Fruit fly (Drosophila melanogaster): ENCODE measurements around the gene ttk.
A peak's percentile ranks its signal among the peaks of the same experiment; 100 is the strongest.

ttk gene

DNA sequence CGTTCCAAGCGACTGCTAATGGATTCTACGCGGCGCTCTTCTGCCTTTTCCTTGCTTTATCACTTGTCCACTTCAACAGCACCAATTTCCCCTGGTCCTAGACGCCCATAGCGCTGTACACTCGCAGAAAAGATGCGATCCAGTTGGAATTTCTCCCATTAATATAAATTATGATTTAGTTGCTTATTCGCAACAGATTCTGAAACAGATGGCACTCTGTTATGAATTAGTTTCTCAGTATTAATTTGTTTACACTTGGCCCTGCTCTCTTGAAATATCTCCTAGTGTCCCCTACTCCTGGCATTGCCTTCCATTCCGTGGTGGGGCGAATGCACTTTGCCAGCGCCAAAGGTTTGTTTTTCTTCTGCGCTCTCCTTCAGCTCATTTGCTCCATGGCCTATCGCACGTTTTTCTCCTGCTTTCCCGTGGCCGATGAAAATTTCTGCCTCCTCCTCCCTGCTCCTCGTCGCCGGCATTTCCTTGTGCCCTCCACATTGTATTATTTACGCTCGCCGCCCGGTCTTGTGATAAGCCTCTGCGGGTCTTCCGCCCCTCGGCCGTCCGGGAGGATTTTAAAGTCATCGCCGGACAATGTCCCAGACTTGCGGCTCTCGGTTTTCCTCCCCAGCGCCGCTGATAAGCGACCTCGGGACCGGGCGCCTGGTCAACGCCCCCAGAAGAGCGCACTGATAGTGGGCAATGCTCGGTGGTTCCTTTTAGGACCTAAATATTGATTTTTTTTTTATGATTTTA is 7.3 kb upstream of the ttk start:
- TF ChIP-seq Snoo (tag; optimal IDR thresholded peaks at IDR 0.05), result no peak
- peak; percentile 85 for TF ChIP-seq fd96Ca (GFP tag; IDR thresholded peaks at IDR 0.05)
- peak; percentile 82 for TF ChIP-seq CG12605 (GFP tag; IDR thresholded peaks at IDR 0.05)
- TF ChIP-seq CG13204 (GFP tag; optimal IDR thresholded peaks at IDR 0.05), result no peak
- TF ChIP-seq Pif1A (GFP tag; optimal IDR thresholded peaks at IDR 0.05), result peak; percentile 67
- peak; percentile 33 for TF ChIP-seq CG15710 (tag; optimal IDR thresholded peaks at IDR 0.05)
- peak; percentile 51 for TF ChIP-seq CG8159 (tag; optimal IDR thresholded peaks at IDR 0.05)
- peak; percentile 42; the same call in 1 of the 2 replicates for TF ChIP-seq CG32121 (GFP tag; IDR thresholded peaks at IDR 0.05)
- TF ChIP-seq gl (tag; optimal IDR thresholded peaks at IDR 0.05), result peak; percentile 15
- no peak for TF ChIP-seq CG10348 (GFP tag; IDR thresholded peaks at IDR 0.05)
- peak; percentile 77 for TF ChIP-seq CG9948 (tag; optimal IDR thresholded peaks at IDR 0.05)
- TF ChIP-seq CG8301 (tag; optimal IDR thresholded peaks at IDR 0.05), result peak; percentile 86
- TF ChIP-seq Ets98B (GFP tag; IDR thresholded peaks at IDR 0.05), result peak; percentile 73
- peak; percentile 40; the same call in 1 of the 2 replicates for TF ChIP-seq rn (GFP tag; IDR thresholded peaks at IDR 0.05)
- TF ChIP-seq D1 (tag; optimal IDR thresholded peaks at IDR 0.05), result no peak
- peak; percentile 85 for TF ChIP-seq EcR (GFP tag; optimal IDR thresholded peaks at IDR 0.05)
- TF ChIP-seq CG14655 (GFP tag; optimal IDR thresholded peaks at IDR 0.05), result peak; percentile 93
- TF ChIP-seq CG34367 (tag; optimal IDR thresholded peaks at IDR 0.05), result peak; percentile 48
- peak; percentile 62 for TF ChIP-seq CG17806 (tag; optimal IDR thresholded peaks at IDR 0.05)
- TF ChIP-seq Pif1B (GFP tag; optimal IDR thresholded peaks at IDR 0.05), result peak; percentile 58
- peak; percentile 87 for TF ChIP-seq CG4496 (GFP tag; IDR thresholded peaks at IDR 0.05)

DNA sequence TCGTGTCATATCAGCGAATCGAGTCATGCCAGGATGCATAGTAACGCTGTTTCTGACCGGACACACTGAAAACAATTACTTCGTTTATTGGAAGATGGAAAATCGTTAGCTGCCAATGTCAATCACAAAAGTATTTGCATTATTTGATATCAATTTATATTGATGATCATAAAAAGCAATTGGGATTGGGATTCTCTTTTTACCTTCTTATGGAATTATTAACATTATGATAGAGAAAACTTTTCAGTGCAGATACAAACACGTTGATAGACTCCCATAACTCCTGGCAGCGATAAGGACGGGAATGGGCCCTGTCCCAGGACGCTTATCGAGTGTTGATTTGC is 6.8 kb upstream of the ttk start:
- TF ChIP-seq gl (tag; optimal IDR thresholded peaks at IDR 0.05) (no peak), Snoo (tag; optimal IDR thresholded peaks at IDR 0.05) (no peak), CG8301 (tag; optimal IDR thresholded peaks at IDR 0.05) (peak; percentile 32), CG4496 (GFP tag; IDR thresholded peaks at IDR 0.05) (no peak), CG13204 (GFP tag; optimal IDR thresholded peaks at IDR 0.05) (no peak), Pif1B (GFP tag; optimal IDR thresholded peaks at IDR 0.05) (no peak), CG8159 (tag; optimal IDR thresholded peaks at IDR 0.05) (peak; percentile 52), CG15710 (tag; optimal IDR thresholded peaks at IDR 0.05) (no peak), rn (GFP tag; IDR thresholded peaks at IDR 0.05) (no peak), Ets98B (GFP tag; IDR thresholded peaks at IDR 0.05) (no peak), CG12605 (GFP tag; IDR thresholded peaks at IDR 0.05) (no peak), CG14655 (GFP tag; optimal IDR thresholded peaks at IDR 0.05) (peak; percentile 27), CG17806 (tag; optimal IDR thresholded peaks at IDR 0.05) (peak; percentile 35), EcR (GFP tag; optimal IDR thresholded peaks at IDR 0.05) (no peak), Pif1A (GFP tag; optimal IDR thresholded peaks at IDR 0.05) (no peak), CG9948 (tag; optimal IDR thresholded peaks at IDR 0.05) (peak; percentile 24), CG32121 (GFP tag; IDR thresholded peaks at IDR 0.05) (no peak), D1 (tag; optimal IDR thresholded peaks at IDR 0.05) (no peak), CG34367 (tag; optimal IDR thresholded peaks at IDR 0.05) (no peak), fd96Ca (GFP tag; IDR thresholded peaks at IDR 0.05) (no peak), CG10348 (GFP tag; IDR thresholded peaks at IDR 0.05) (no peak)

DNA sequence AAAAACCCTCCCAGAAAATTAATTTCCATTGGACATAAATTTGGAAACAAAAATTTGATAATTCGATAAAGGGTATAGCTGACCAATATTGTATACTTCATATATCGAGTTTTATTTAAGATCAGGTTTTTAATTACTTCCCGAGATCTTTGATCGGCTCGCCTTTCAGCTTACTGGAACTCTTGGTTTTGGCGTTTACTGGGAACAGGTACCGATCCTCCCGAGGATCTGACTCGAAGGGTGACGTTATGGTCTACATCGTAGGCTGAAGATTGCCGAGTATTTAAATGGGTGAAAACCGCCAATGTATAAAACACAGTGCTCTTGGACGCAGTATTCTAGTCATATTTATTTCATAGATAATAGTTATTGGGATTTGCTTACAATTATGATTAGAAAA is 5.4 kb upstream of the ttk start, which contains the start of gene CG42693:
TSS of gene CG42693 (minus strand) at position 101 of the 400 bp plus-strand sequence.
- TF ChIP-seq CG32121 (GFP tag; IDR thresholded peaks at IDR 0.05), result no peak
- TF ChIP-seq EcR (GFP tag; optimal IDR thresholded peaks at IDR 0.05), result no peak
- TF ChIP-seq CG34367 (tag; optimal IDR thresholded peaks at IDR 0.05), result no peak
- TF ChIP-seq Ets98B (GFP tag; IDR thresholded peaks at IDR 0.05), result no peak
- no peak for TF ChIP-seq gl (tag; optimal IDR thresholded peaks at IDR 0.05)
- TF ChIP-seq CG9948 (tag; optimal IDR thresholded peaks at IDR 0.05), result no peak
- TF ChIP-seq CG4496 (GFP tag; IDR thresholded peaks at IDR 0.05), result no peak
- TF ChIP-seq rn (GFP tag; IDR thresholded peaks at IDR 0.05), result no peak
- no peak for TF ChIP-seq fd96Ca (GFP tag; IDR thresholded peaks at IDR 0.05)
- no peak for TF ChIP-seq CG17806 (tag; optimal IDR thresholded peaks at IDR 0.05)
- no peak for TF ChIP-seq CG8159 (tag; optimal IDR thresholded peaks at IDR 0.05)
- TF ChIP-seq CG15710 (tag; optimal IDR thresholded peaks at IDR 0.05), result no peak
- no peak for TF ChIP-seq CG10348 (GFP tag; IDR thresholded peaks at IDR 0.05)
- TF ChIP-seq CG14655 (GFP tag; optimal IDR thresholded peaks at IDR 0.05), result no peak
- no peak for TF ChIP-seq Pif1A (GFP tag; optimal IDR thresholded peaks at IDR 0.05)
- TF ChIP-seq CG13204 (GFP tag; optimal IDR thresholded peaks at IDR 0.05), result no peak
- no peak for TF ChIP-seq CG12605 (GFP tag; IDR thresholded peaks at IDR 0.05)
- no peak for TF ChIP-seq Snoo (tag; optimal IDR thresholded peaks at IDR 0.05)
- no peak for TF ChIP-seq Pif1B (GFP tag; optimal IDR thresholded peaks at IDR 0.05)

- TF ChIP-seq CG4496 (GFP tag; IDR thresholded peaks at IDR 0.05) (peak; percentile 91), CG14655 (GFP tag; optimal IDR thresholded peaks at IDR 0.05) (peak; percentile 72), fd96Ca (GFP tag; IDR thresholded peaks at IDR 0.05) (peak; percentile 86), CG34367 (tag; optimal IDR thresholded peaks at IDR 0.05) (no peak), rn (GFP tag; IDR thresholded peaks at IDR 0.05) (0 out of 2 replicates have a peak, but pooled peaks have one; percentile 41), Pif1A (GFP tag; optimal IDR thresholded peaks at IDR 0.05) (peak; percentile 33), CG8159 (tag; optimal IDR thresholded peaks at IDR 0.05) (no peak), EcR (GFP tag; optimal IDR thresholded peaks at IDR 0.05) (no peak), Pif1B (GFP tag; optimal IDR thresholded peaks at IDR 0.05) (peak; percentile 12), D1 (tag; optimal IDR thresholded peaks at IDR 0.05) (no peak), CG17806 (tag; optimal IDR thresholded peaks at IDR 0.05) (no peak), CG8301 (tag; optimal IDR thresholded peaks at IDR 0.05) (peak; percentile 71), Ets98B (GFP tag; IDR thresholded peaks at IDR 0.05) (peak; percentile 87), CG13204 (GFP tag; optimal IDR thresholded peaks at IDR 0.05) (peak; percentile 2), CG32121 (GFP tag; IDR thresholded peaks at IDR 0.05) (peak; percentile 86), CG15710 (tag; optimal IDR thresholded peaks at IDR 0.05) (no peak), Snoo (tag; optimal IDR thresholded peaks at IDR 0.05) (no peak), CG12605 (GFP tag; IDR thresholded peaks at IDR 0.05) (peak; percentile 70), gl (tag; optimal IDR thresholded peaks at IDR 0.05) (no peak), CG9948 (tag; optimal IDR thresholded peaks at IDR 0.05) (peak; percentile 19), CG10348 (GFP tag; IDR thresholded peaks at IDR 0.05) (peak; percentile 60; the same call in 1 of the 2 replicates)
These were observed 4.5 kb upstream of the ttk start for dm6 chr3R:31709142-31709541.
